Worm (Caenorhabditis elegans): ENCODE results near the gene vab-2.

Gene vab-2

DNA sequence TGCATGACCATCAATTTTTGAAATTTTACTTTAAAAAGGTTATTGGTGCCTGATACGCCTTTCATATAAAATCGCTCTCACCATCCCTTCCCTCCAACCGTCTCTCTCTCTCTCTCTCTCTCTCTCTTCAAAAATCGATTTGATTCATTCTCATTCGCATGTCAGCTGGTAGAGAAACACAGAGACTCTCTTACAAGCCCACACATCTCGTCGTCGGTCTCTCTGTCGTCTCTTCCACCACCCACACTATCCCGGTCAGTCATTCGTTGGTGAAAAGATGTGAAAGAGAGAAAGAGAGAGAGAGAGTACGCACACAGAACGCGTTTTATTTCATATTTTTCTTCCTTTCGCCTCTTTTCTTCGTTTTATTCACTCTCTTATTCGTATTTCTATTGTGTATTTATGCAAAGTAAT is 24.2 kb downstream of the vab-2 start (continued):
- TF ChIP-seq somi-1 (GFP tag; optimal IDR thresholded peaks at IDR 0.05) (peak; percentile 72), lsl-1 (GFP tag; optimal IDR thresholded peaks at IDR 0.05) (no peak), lin-26 (GFP tag; IDR thresholded peaks at IDR 0.05) (peak; percentile 70), ztf-26 (tag; optimal IDR thresholded peaks at IDR 0.05) (peak; percentile 20), hmg-1.2 (GFP tag; IDR thresholded peaks at IDR 0.05) (peak; percentile 87), pha-4 (tag; optimal IDR thresholded peaks at IDR 0.05) (peak; percentile 9), madf-8 (GFP tag; conservative IDR thresholded peaks at IDR 0.05) (no peak), zfh-2 (GFP tag; conservative IDR thresholded peaks at IDR 0.05) (peak; percentile 71), nhr-179 (tag; optimal IDR thresholded peaks at IDR 0.05) (no peak), lin-54 (GFP tag; optimal IDR thresholded peaks at IDR 0.05) (peak; percentile 28), ztf-6 (GFP tag; IDR thresholded peaks at IDR 0.05) (no peak), tbp1 (GFP tag; optimal IDR thresholded peaks at IDR 0.05) (peak; percentile 20), Y53F4B.3 (GFP tag; IDR thresholded peaks at IDR 0.05) (no peak), dox-1 (GFP tag; IDR thresholded peaks at IDR 0.05) (peak; percentile 67; the same call in 1 of the 2 replicates), repo-1 (tag; optimal IDR thresholded peaks at IDR 0.05) (no peak), ceh-27 (GFP tag; optimal IDR thresholded peaks at IDR 0.05) (peak; percentile 38), ceh-58 (GFP tag; IDR thresholded peaks at IDR 0.05) (no peak), nhr-80 (tag; optimal IDR thresholded peaks at IDR 0.05) (peak; percentile 48), ets-4 (GFP tag; optimal IDR thresholded peaks at IDR 0.05) (peak; percentile 78)

DNA sequence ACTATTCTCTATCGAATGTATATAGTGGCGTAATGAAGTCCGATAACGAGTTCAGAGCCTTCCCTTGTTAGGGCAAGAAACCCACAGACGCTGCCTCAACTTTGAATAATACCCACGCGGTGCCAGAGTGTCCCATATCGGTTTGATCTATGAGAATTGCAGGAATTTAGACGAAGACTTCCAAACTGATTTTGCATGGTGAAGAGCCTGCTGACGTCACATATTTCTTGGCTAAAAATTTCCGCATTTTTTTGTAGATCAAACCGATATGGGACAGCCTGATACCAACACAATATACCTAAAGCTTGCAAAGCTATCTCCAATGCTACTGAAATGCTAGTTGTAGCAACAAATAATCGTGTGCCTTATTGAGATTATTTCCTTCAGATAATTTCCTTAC is 24.8 kb downstream of the vab-2 start:
- TF ChIP-seq cebp-2 (GFP tag; IDR thresholded peaks at IDR 0.05) (no peak), lin-26 (GFP tag; IDR thresholded peaks at IDR 0.05) (no peak), ceh-100 (GFP tag; IDR thresholded peaks at IDR 0.05) (no peak), die-1 (tag; optimal IDR thresholded peaks at IDR 0.05) (no peak), aptf-3 (GFP tag; IDR thresholded peaks at IDR 0.05) (no peak), attf-3 (GFP tag; conservative IDR thresholded peaks at IDR 0.05) (no peak), lag-1 (GFP tag; IDR thresholded peaks at IDR 0.05) (no peak), lin-54 (GFP tag; optimal IDR thresholded peaks at IDR 0.05) (no peak), ceh-79 (tag; optimal IDR thresholded peaks at IDR 0.05) (no peak), madf-3 (GFP tag; IDR thresholded peaks at IDR 0.05) (no peak), bed-1 (GFP tag; IDR thresholded peaks at IDR 0.05) (no peak), let-607 (tag; optimal IDR thresholded peaks at IDR 0.05) (no peak), Y95B8A.8 (GFP tag; IDR thresholded peaks at IDR 0.05) (no peak), K11D2.4 (GFP tag; IDR thresholded peaks at IDR 0.05) (no peak), ccch-3 (GFP tag; optimal IDR thresholded peaks at IDR 0.05) (no peak), ceh-91 (GFP tag; IDR thresholded peaks at IDR 0.05) (no peak), pbrm-1 (GFP tag; IDR thresholded peaks at IDR 0.05) (no peak), madf-10 (tag; optimal IDR thresholded peaks at IDR 0.05) (no peak)

ce11 chrIV:3740830-3741477 is 25.7 kb downstream of the vab-2 start, which contains the start of gene nape-1:
TSS of gene nape-1 (minus strand) at chrIV:3740880.
- peak; percentile 58 for TF ChIP-seq mcd-1 (GFP tag; IDR thresholded peaks at IDR 0.05)
- TF ChIP-seq let-607 (tag; optimal IDR thresholded peaks at IDR 0.05), result peak; percentile 6 to 7
- TF ChIP-seq Y56A3A.18 (GFP tag; IDR thresholded peaks at IDR 0.05), result no peak
- no peak for TF ChIP-seq madf-8 (GFP tag; conservative IDR thresholded peaks at IDR 0.05)
- peak; percentile 32; the same call in 1 of the 2 replicates for TF ChIP-seq dox-1 (GFP tag; IDR thresholded peaks at IDR 0.05)
- no peak for TF ChIP-seq ztf-28 (GFP tag; IDR thresholded peaks at IDR 0.05)
- peak; percentile 65 for TF ChIP-seq attf-5 (GFP tag; optimal IDR thresholded peaks at IDR 0.05)
- TF ChIP-seq K11D2.4 (GFP tag; IDR thresholded peaks at IDR 0.05), result peak; percentile 51; the same call in 1 of the 2 replicates
- peak; percentile 23 for TF ChIP-seq lin-40 (tag; optimal IDR thresholded peaks at IDR 0.05)
- TF ChIP-seq lin-26 (GFP tag; IDR thresholded peaks at IDR 0.05), result 0 out of 2 replicates have a peak, but pooled peaks have one; percentile 22
- TF ChIP-seq nhr-80 (tag; optimal IDR thresholded peaks at IDR 0.05), result peak; percentile 72
- TF ChIP-seq cebp-1 (GFP tag; IDR thresholded peaks at IDR 0.05), result no peak
- TF ChIP-seq cebp-1 (tag; optimal IDR thresholded peaks at IDR 0.05), result peak; percentile 25
- peak; percentile 91 for TF ChIP-seq pha-4 (tag; optimal IDR thresholded peaks at IDR 0.05)
- TF ChIP-seq K12H6.12 (tag; optimal IDR thresholded peaks at IDR 0.05), result peak; percentile 10
- no peak for TF ChIP-seq B0336.3 (GFP tag; IDR thresholded peaks at IDR 0.05)
- TF ChIP-seq hmg-20 (GFP tag; IDR thresholded peaks at IDR 0.05), result no peak
